Worm (Caenorhabditis elegans): Measurements from ENCODE around the gene hlh-3.

Gene hlh-3

ce11 chrII:9086308-9086707, at the start of gene hlh-3:
Gene hlh-3 (plus strand): TSS chrII:9086608.
- TF ChIP-seq unc-3 (GFP tag; conservative IDR thresholded peaks at IDR 0.05), result no peak
- TF ChIP-seq unc-3 (tag; optimal IDR thresholded peaks at IDR 0.05), result no peak
- no peak for TF ChIP-seq hlh-8 (tag; optimal IDR thresholded peaks at IDR 0.05)
- TF ChIP-seq elt-4 (tag; optimal IDR thresholded peaks at IDR 0.05), result no peak
- no peak for TF ChIP-seq fkh-10 (GFP tag; optimal IDR thresholded peaks at IDR 0.05)
- TF ChIP-seq unc-42 (tag; optimal IDR thresholded peaks at IDR 0.05), result no peak
- no peak for TF ChIP-seq unc-86 (tag; optimal IDR thresholded peaks at IDR 0.05)
- TF ChIP-seq pha-2 (tag; optimal IDR thresholded peaks at IDR 0.05), result no peak
- TF ChIP-seq hlh-6 (tag; optimal IDR thresholded peaks at IDR 0.05), result no peak
- no peak for TF ChIP-seq odd-2 (tag; optimal IDR thresholded peaks at IDR 0.05)
- no peak for TF ChIP-seq nhr-11 (tag; optimal IDR thresholded peaks at IDR 0.05)
- TF ChIP-seq pha-4 (tag; optimal IDR thresholded peaks at IDR 0.05), result no peak
- no peak for TF ChIP-seq ceh-18 (tag; optimal IDR thresholded peaks at IDR 0.05)
- TF ChIP-seq ceh-30 (tag; optimal IDR thresholded peaks at IDR 0.05), result no peak
- TF ChIP-seq K09A11.1 (tag; optimal IDR thresholded peaks at IDR 0.05; ENCODE audit: insufficient read depth), result no peak
- no peak for TF ChIP-seq tbx-7 (tag; optimal IDR thresholded peaks at IDR 0.05)
- TF ChIP-seq tbx-2 (tag; optimal IDR thresholded peaks at IDR 0.05), result no peak
- no peak for TF ChIP-seq ama-1 (optimal IDR thresholded peaks at IDR 0.05)
- no peak for TF ChIP-seq ceh-14 (tag; optimal IDR thresholded peaks at IDR 0.05)

- TF ChIP-seq K02D7.2 (tag; optimal IDR thresholded peaks at IDR 0.05) (no peak), pha-4 (tag; optimal IDR thresholded peaks at IDR 0.05) (no peak), dmd-4 (tag; optimal IDR thresholded peaks at IDR 0.05; ENCODE audit: borderline replicate concordance) (no peak), ceh-18 (tag; optimal IDR thresholded peaks at IDR 0.05) (no peak), che-1 (tag; optimal IDR thresholded peaks at IDR 0.05) (no peak), syd-9 (tag; optimal IDR thresholded peaks at IDR 0.05) (no peak), ceh-6 (GFP tag; optimal IDR thresholded peaks at IDR 0.05) (no peak), odd-2 (tag; optimal IDR thresholded peaks at IDR 0.05) (no peak), ama-1 (optimal IDR thresholded peaks at IDR 0.05) (no peak), fkh-6 (tag; optimal IDR thresholded peaks at IDR 0.05) (no peak), zip-5 (tag; optimal IDR thresholded peaks at IDR 0.05) (no peak)
Measured at ce11 chrII:9038201-9038600, 48.2 kb upstream of the hlh-3 start, which contains the start of gene gcs-1. Gene gcs-1 (minus strand): TSS chrII:9038301.

ce11 chrII:9038736-9039135, 47.7 kb upstream of the hlh-3 start:
- TF ChIP-seq ceh-9 (tag; optimal IDR thresholded peaks at IDR 0.05) (no peak), tbx-2 (tag; optimal IDR thresholded peaks at IDR 0.05) (no peak), ceh-22 (tag; optimal IDR thresholded peaks at IDR 0.05) (no peak), nhr-232 (tag; optimal IDR thresholded peaks at IDR 0.05) (no peak), sdc-2 (tag; optimal IDR thresholded peaks at IDR 0.05) (no peak), ceh-48 (tag; optimal IDR thresholded peaks at IDR 0.05) (no peak), lin-11 (tag; optimal IDR thresholded peaks at IDR 0.05) (no peak), ama-1 (optimal IDR thresholded peaks at IDR 0.05) (no peak), Y22D7AL.16 (tag; optimal IDR thresholded peaks at IDR 0.05) (no peak), elt-4 (tag; optimal IDR thresholded peaks at IDR 0.05) (no peak), nfya-1 (tag; optimal IDR thresholded peaks at IDR 0.05) (no peak), unc-3 (GFP tag; conservative IDR thresholded peaks at IDR 0.05) (no peak), unc-3 (tag; optimal IDR thresholded peaks at IDR 0.05) (no peak), hlh-13 (GFP tag; optimal IDR thresholded peaks at IDR 0.05) (no peak), fkh-6 (tag; optimal IDR thresholded peaks at IDR 0.05) (no peak), K02D7.2 (tag; optimal IDR thresholded peaks at IDR 0.05) (no peak), hlh-15 (tag; optimal IDR thresholded peaks at IDR 0.05) (no peak), hlh-6 (tag; optimal IDR thresholded peaks at IDR 0.05) (no peak), unc-55 (GFP tag; optimal IDR thresholded peaks at IDR 0.05) (no peak), gmeb-2 (tag; optimal IDR thresholded peaks at IDR 0.05) (no peak), C08G9.2 (tag; optimal IDR thresholded peaks at IDR 0.05) (no peak)
